Fruit fly (Drosophila melanogaster): ENCODE measurements around the gene Ndae1.

DNA sequence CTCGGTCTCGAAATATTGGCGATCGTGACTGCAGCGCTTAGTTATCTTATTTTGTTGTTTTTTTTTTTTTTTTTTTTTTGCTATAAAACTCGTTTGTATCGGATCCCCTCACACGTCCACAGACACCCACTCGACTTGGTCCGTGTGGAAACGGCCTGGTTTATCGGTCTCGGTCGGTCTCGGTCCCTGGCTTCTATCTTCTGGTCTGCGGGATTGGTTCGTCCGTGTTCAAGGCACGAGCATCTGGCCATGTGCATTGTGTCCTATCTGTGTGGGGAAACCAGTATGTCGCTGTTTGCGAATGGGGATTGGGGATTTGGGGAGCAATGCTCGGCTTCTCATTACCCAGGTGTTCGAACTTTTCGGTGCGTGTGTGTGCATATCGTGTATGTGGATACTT, 59.5 kb downstream of the Ndae1 start, which contains the start of gene CG4496:
- TF ChIP-seq eg (GFP tag; IDR thresholded peaks at IDR 0.05) (peak; percentile 37; the same call in 1 of the 3 replicates), Hr39 (GFP tag; optimal IDR thresholded peaks at IDR 0.05) (no peak)

All from whole organism, prepupa.